Fruit fly (Drosophila melanogaster): ENCODE results near the gene Cf2.

The Cf2 gene

DNA sequence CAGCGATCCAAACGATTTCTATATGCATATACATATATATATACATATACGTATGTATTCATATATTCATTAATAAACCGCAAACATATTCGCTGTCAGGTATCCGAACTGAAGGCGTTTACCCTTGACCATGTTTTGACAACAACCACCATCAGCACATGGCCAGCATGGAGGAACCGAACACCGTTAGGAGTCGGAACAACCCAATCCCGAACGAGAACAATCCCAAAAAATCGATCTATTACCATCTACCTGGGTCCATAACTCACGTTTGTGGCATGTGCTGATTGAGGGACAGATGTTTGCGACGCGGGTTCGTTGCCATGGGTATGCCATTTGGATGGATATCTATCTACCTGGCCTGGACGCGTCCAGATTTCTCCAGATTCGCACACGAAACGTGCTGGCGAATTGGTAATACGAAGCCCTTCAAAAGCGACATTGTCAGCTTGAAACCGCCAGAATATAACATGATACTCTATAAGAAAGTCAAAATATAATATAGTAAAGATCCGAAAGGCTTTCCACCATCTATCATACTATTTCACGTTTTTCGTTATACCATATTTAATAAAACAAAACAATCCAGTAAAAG is 6.6 kb upstream of the Cf2 start, which contains the start of gene CG15625:
CG15625 (plus strand) TSS at position 545 of the 595 bp plus-strand sequence.
- TF ChIP-seq CG8159 (tag; optimal IDR thresholded peaks at IDR 0.05), result no peak
- TF ChIP-seq D1 (tag; optimal IDR thresholded peaks at IDR 0.05), result no peak
- no peak for TF ChIP-seq CG15710 (tag; optimal IDR thresholded peaks at IDR 0.05)
- TF ChIP-seq fd96Ca (GFP tag; IDR thresholded peaks at IDR 0.05), result no peak
- TF ChIP-seq Pif1B (GFP tag; optimal IDR thresholded peaks at IDR 0.05), result no peak
- TF ChIP-seq rn (GFP tag; IDR thresholded peaks at IDR 0.05), result no peak
- no peak for TF ChIP-seq Ets98B (GFP tag; IDR thresholded peaks at IDR 0.05)
- TF ChIP-seq EcR (GFP tag; optimal IDR thresholded peaks at IDR 0.05), result no peak
- no peak for TF ChIP-seq gl (tag; optimal IDR thresholded peaks at IDR 0.05)

- TF ChIP-seq D1 (tag; optimal IDR thresholded peaks at IDR 0.05) (no peak), CG17806 (tag; optimal IDR thresholded peaks at IDR 0.05) (peak; percentile 46), CG9948 (tag; optimal IDR thresholded peaks at IDR 0.05) (peak; percentile 53), CG14655 (GFP tag; optimal IDR thresholded peaks at IDR 0.05) (peak; percentile 2), CG34367 (tag; optimal IDR thresholded peaks at IDR 0.05) (peak; percentile 19), CG15710 (tag; optimal IDR thresholded peaks at IDR 0.05) (peak; percentile 29), CG8159 (tag; optimal IDR thresholded peaks at IDR 0.05) (peak; percentile 44), CG12605 (GFP tag; IDR thresholded peaks at IDR 0.05) (no peak), Ets98B (GFP tag; IDR thresholded peaks at IDR 0.05) (no peak), rn (GFP tag; IDR thresholded peaks at IDR 0.05) (no peak), EcR (GFP tag; optimal IDR thresholded peaks at IDR 0.05) (peak; percentile 41), CG32121 (GFP tag; IDR thresholded peaks at IDR 0.05) (no peak)
These were observed 5.6 kb upstream of the Cf2 start for dm6 chr2L:4888541-4888940.

- TF ChIP-seq Pif1B (GFP tag; optimal IDR thresholded peaks at IDR 0.05), result peak; percentile 88
- TF ChIP-seq CG8159 (tag; optimal IDR thresholded peaks at IDR 0.05), result peak; percentile 95
- TF ChIP-seq CG10348 (GFP tag; IDR thresholded peaks at IDR 0.05), result peak; percentile 56; the same call in 1 of the 2 replicates
- TF ChIP-seq gl (tag; optimal IDR thresholded peaks at IDR 0.05), result peak; percentile 93
- TF ChIP-seq CG32121 (GFP tag; IDR thresholded peaks at IDR 0.05), result peak; percentile 88
- TF ChIP-seq D1 (tag; optimal IDR thresholded peaks at IDR 0.05), result peak; percentile 91
- TF ChIP-seq CG17806 (tag; optimal IDR thresholded peaks at IDR 0.05), result peak; percentile 97
- TF ChIP-seq EcR (GFP tag; optimal IDR thresholded peaks at IDR 0.05), result peak; percentile 88
- peak; percentile 92 for TF ChIP-seq Ets98B (GFP tag; IDR thresholded peaks at IDR 0.05)
- TF ChIP-seq CG8301 (tag; optimal IDR thresholded peaks at IDR 0.05), result peak; percentile 92
- TF ChIP-seq CG13204 (GFP tag; optimal IDR thresholded peaks at IDR 0.05), result peak; percentile 89
- TF ChIP-seq CG9948 (tag; optimal IDR thresholded peaks at IDR 0.05), result peak; percentile 98
- TF ChIP-seq CG14655 (GFP tag; optimal IDR thresholded peaks at IDR 0.05), result peak; percentile 90
- peak; percentile 92 for TF ChIP-seq rn (GFP tag; IDR thresholded peaks at IDR 0.05)
- peak; percentile 86 for TF ChIP-seq Pif1A (GFP tag; optimal IDR thresholded peaks at IDR 0.05)
- peak; percentile 97 for TF ChIP-seq CG34367 (tag; optimal IDR thresholded peaks at IDR 0.05)
- TF ChIP-seq fd96Ca (GFP tag; IDR thresholded peaks at IDR 0.05), result peak; percentile 92
- peak; percentile 97 for TF ChIP-seq CG4496 (GFP tag; IDR thresholded peaks at IDR 0.05)
- peak; percentile 94 for TF ChIP-seq CG12605 (GFP tag; IDR thresholded peaks at IDR 0.05)
- TF ChIP-seq CG15710 (tag; optimal IDR thresholded peaks at IDR 0.05), result peak; percentile 96
- TF ChIP-seq Snoo (tag; optimal IDR thresholded peaks at IDR 0.05), result peak; percentile 81
These were observed 4.7 kb upstream of the Cf2 start for dm6 chr2L:4887382-4888219.

- TF ChIP-seq CG15710 (tag; optimal IDR thresholded peaks at IDR 0.05), result no peak
- 0 out of 2 replicates have a peak, but pooled peaks have one; percentile 19 for TF ChIP-seq CG32121 (GFP tag; IDR thresholded peaks at IDR 0.05)
- TF ChIP-seq Pif1A (GFP tag; optimal IDR thresholded peaks at IDR 0.05), result no peak
- no peak for TF ChIP-seq CG14655 (GFP tag; optimal IDR thresholded peaks at IDR 0.05)
These were observed 3.7 kb upstream of the Cf2 start for dm6 chr2L:4886645-4887044.

dm6 chr2L:4886132-4886531 is 3.2 kb upstream of the Cf2 start:
- TF ChIP-seq CG12605 (GFP tag; IDR thresholded peaks at IDR 0.05), result no peak
- no peak for TF ChIP-seq Snoo (tag; optimal IDR thresholded peaks at IDR 0.05)
- peak; percentile 30 for TF ChIP-seq CG15710 (tag; optimal IDR thresholded peaks at IDR 0.05)
- peak; percentile 55; the same call in 2 of the 3 replicates for TF ChIP-seq CG4496 (GFP tag; IDR thresholded peaks at IDR 0.05)
- TF ChIP-seq Pif1A (GFP tag; optimal IDR thresholded peaks at IDR 0.05), result peak; percentile 32
- peak; percentile 65 for TF ChIP-seq CG8301 (tag; optimal IDR thresholded peaks at IDR 0.05)
- no peak for TF ChIP-seq CG14655 (GFP tag; optimal IDR thresholded peaks at IDR 0.05)
- TF ChIP-seq CG17806 (tag; optimal IDR thresholded peaks at IDR 0.05), result peak; percentile 40
- no peak for TF ChIP-seq CG10348 (GFP tag; IDR thresholded peaks at IDR 0.05)
- no peak for TF ChIP-seq Pif1B (GFP tag; optimal IDR thresholded peaks at IDR 0.05)
- TF ChIP-seq fd96Ca (GFP tag; IDR thresholded peaks at IDR 0.05), result no peak
- peak; percentile 22 for TF ChIP-seq CG34367 (tag; optimal IDR thresholded peaks at IDR 0.05)
- no peak for TF ChIP-seq rn (GFP tag; IDR thresholded peaks at IDR 0.05)
- TF ChIP-seq CG13204 (GFP tag; optimal IDR thresholded peaks at IDR 0.05), result no peak
- TF ChIP-seq CG8159 (tag; optimal IDR thresholded peaks at IDR 0.05), result peak; percentile 44
- TF ChIP-seq EcR (GFP tag; optimal IDR thresholded peaks at IDR 0.05), result no peak
- TF ChIP-seq CG32121 (GFP tag; IDR thresholded peaks at IDR 0.05), result no peak
- no peak for TF ChIP-seq gl (tag; optimal IDR thresholded peaks at IDR 0.05)
- peak; percentile 30; the same call in 1 of the 2 replicates for TF ChIP-seq Ets98B (GFP tag; IDR thresholded peaks at IDR 0.05)
- peak; percentile 9 for TF ChIP-seq CG9948 (tag; optimal IDR thresholded peaks at IDR 0.05)
- no peak for TF ChIP-seq D1 (tag; optimal IDR thresholded peaks at IDR 0.05)
